Worm (Caenorhabditis elegans) whole organism, late embryonic: ENCODE results near the gene glb-5.

ENCODE experiments used
- C08G9.2 ChIP-seq: sonication (generic microtip); optimal IDR thresholded peaks from 2 replicates; lab custom pipeline; 2016; ENCODE audit warnings: mild to moderate bottlenecking, missing genetic modification characterization, moderate library complexity, missing compliant biosample characterization
- F13H6.1 ChIP-seq: sonication (generic microtip); optimal IDR thresholded peaks from 2 replicates; lab custom pipeline; 2016; ENCODE audit warnings: missing genetic modification characterization, missing compliant biosample characterization
- K02D7.2 ChIP-seq: sonication (generic microtip); optimal IDR thresholded peaks from 2 replicates; lab custom pipeline; 2017; ENCODE audit warnings: mild to moderate bottlenecking, missing genetic modification characterization, missing compliant biosample characterization
- K09A11.1 ChIP-seq: sonication (generic microtip); optimal IDR thresholded peaks from 2 replicates; lab custom pipeline; 2017; ENCODE audit warnings: antibody characterized with exemption, mild to moderate bottlenecking, missing genetic modification characterization, missing compliant biosample characterization; ENCODE audit not compliant: insufficient read depth
- T23F11.4 ChIP-seq: fragments of 200-800 bp; sonication (Bioruptor generic); optimal IDR thresholded peaks from 2 replicates; lab custom pipeline; 2018; ENCODE audit warnings: mild to moderate bottlenecking, missing genetic modification characterization, missing compliant biosample characterization
- Y22D7AL.16 ChIP-seq: sonication (generic microtip); optimal IDR thresholded peaks from 2 replicates; lab custom pipeline; 2016; ENCODE audit warnings: missing genetic modification characterization, missing compliant biosample characterization
- ceh-14 ChIP-seq: sonication (generic microtip); optimal IDR thresholded peaks from 2 replicates; lab custom pipeline; 2016; ENCODE audit warnings: missing genotype, missing genetic modification characterization, missing compliant biosample characterization
- ceh-6 ChIP-seq: fragments of 200-800 bp; sonication (Bioruptor generic); optimal IDR thresholded peaks from 2 replicates; lab custom pipeline; 2018; ENCODE audit warnings: mild to moderate bottlenecking, missing genetic modification characterization, missing compliant biosample characterization
- ceh-9 ChIP-seq: sonication (generic microtip); optimal IDR thresholded peaks from 2 replicates; lab custom pipeline; 2016; ENCODE audit warnings: mild to moderate bottlenecking, missing genetic modification characterization, inconsistent platforms, missing compliant biosample characterization
- dmd-4 ChIP-seq: sonication (generic microtip); optimal IDR thresholded peaks from 2 replicates; lab custom pipeline; 2016; ENCODE audit warnings: borderline replicate concordance, missing genetic modification characterization, missing compliant biosample characterization
- dve-1 ChIP-seq: sonication (generic microtip); optimal IDR thresholded peaks from 2 replicates; lab custom pipeline; 2017; ENCODE audit warnings: antibody characterized with exemption, mild to moderate bottlenecking, missing genetic modification characterization, missing compliant biosample characterization
- hlh-15 ChIP-seq: sonication (generic microtip); optimal IDR thresholded peaks from 2 replicates; lab custom pipeline; 2016; ENCODE audit warnings: missing genetic modification characterization, missing compliant biosample characterization
- hlh-30 ChIP-seq: sonication (generic microtip); optimal IDR thresholded peaks from 2 replicates; lab custom pipeline; 2017; ENCODE audit warnings: antibody characterized with exemption, missing genetic modification characterization, missing compliant biosample characterization; ENCODE audit not compliant: insufficient read depth
- hlh-6 ChIP-seq: sonication (generic microtip); optimal IDR thresholded peaks from 2 replicates; lab custom pipeline; 2016; ENCODE audit warnings: missing genotype, missing genetic modification characterization, missing compliant biosample characterization
- lim-6 ChIP-seq: sonication (generic microtip); optimal IDR thresholded peaks from 2 replicates; lab custom pipeline; 2016; ENCODE audit warnings: missing genetic modification characterization, missing compliant biosample characterization
- lin-11 ChIP-seq: fragments of 200-800 bp; sonication (Bioruptor generic); optimal IDR thresholded peaks from 2 replicates; lab custom pipeline; 2018; ENCODE audit warnings: mild to moderate bottlenecking, missing genetic modification characterization, missing compliant biosample characterization
- madf-2 ChIP-seq: sonication (generic microtip); optimal IDR thresholded peaks from 2 replicates; lab custom pipeline; 2017; ENCODE audit warnings: missing genetic modification characterization, missing compliant biosample characterization
- nfya-1 ChIP-seq: sonication (generic microtip); optimal IDR thresholded peaks from 2 replicates; lab custom pipeline; 2017; ENCODE audit warnings: missing genetic modification characterization, mild to moderate bottlenecking, missing compliant biosample characterization, antibody characterized with exemption, moderate library complexity
- nhr-11 ChIP-seq: fragments of 150-350 bp; optimal IDR thresholded peaks from 2 replicates; lab custom pipeline; 2014; ENCODE audit warnings: missing biosample characterization, missing genetic modification characterization
- nhr-232 ChIP-seq: sonication (generic microtip); optimal IDR thresholded peaks from 2 replicates; lab custom pipeline; 2016; ENCODE audit warnings: missing genetic modification characterization, missing compliant biosample characterization
- odd-2 ChIP-seq: sonication (generic microtip); optimal IDR thresholded peaks from 2 replicates; lab custom pipeline; 2017; ENCODE audit warnings: antibody characterized with exemption, mild to moderate bottlenecking, missing genetic modification characterization, missing compliant biosample characterization
- pag-3 ChIP-seq: sonication (generic microtip); optimal IDR thresholded peaks from 2 replicates; lab custom pipeline; 2016; ENCODE audit warnings: missing compliant biosample characterization, missing genetic modification characterization, borderline replicate concordance
- pha-2 ChIP-seq: sonication (generic microtip); optimal IDR thresholded peaks from 2 replicates; lab custom pipeline; 2017; ENCODE audit warnings: mild to moderate bottlenecking, missing genetic modification characterization, missing compliant biosample characterization
- pqm-1 ChIP-seq: sonication (generic microtip); optimal IDR thresholded peaks from 2 replicates; lab custom pipeline; 2016; ENCODE audit warnings: missing genetic modification characterization, missing compliant biosample characterization
- pros-1 ChIP-seq: fragments of 150-350 bp; optimal IDR thresholded peaks from 2 replicates; lab custom pipeline; 2014; ENCODE audit warnings: missing biosample characterization, missing genetic modification reagents, missing genetic modification characterization
- sdc-2 ChIP-seq: sonication (generic microtip); optimal IDR thresholded peaks from 2 replicates; lab custom pipeline; 2016; ENCODE audit warnings: missing genotype, missing genetic modification characterization, missing compliant biosample characterization
- sox-2 ChIP-seq: fragments of 200-800 bp; sonication (Bioruptor generic); IDR thresholded peaks from 2 replicates; pipeline ENCODE4 v1.3.6; 2022; ENCODE audit warnings: missing genetic modification reagents, missing genetic modification characterization, missing compliant biosample characterization
- sox-4 ChIP-seq: sonication (generic microtip); optimal IDR thresholded peaks from 2 replicates; lab custom pipeline; 2017; ENCODE audit warnings: mild to moderate bottlenecking, missing genetic modification characterization, inconsistent platforms, missing compliant biosample characterization
- tbx-2 ChIP-seq: sonication (generic microtip); optimal IDR thresholded peaks from 2 replicates; lab custom pipeline; 2016; ENCODE audit warnings: missing genetic modification characterization, missing compliant biosample characterization
- unc-86 ChIP-seq: sonication (generic microtip); optimal IDR thresholded peaks from 2 replicates; lab custom pipeline; 2016; ENCODE audit warnings: missing genetic modification characterization, missing compliant biosample characterization

The glb-5 gene

DNA sequence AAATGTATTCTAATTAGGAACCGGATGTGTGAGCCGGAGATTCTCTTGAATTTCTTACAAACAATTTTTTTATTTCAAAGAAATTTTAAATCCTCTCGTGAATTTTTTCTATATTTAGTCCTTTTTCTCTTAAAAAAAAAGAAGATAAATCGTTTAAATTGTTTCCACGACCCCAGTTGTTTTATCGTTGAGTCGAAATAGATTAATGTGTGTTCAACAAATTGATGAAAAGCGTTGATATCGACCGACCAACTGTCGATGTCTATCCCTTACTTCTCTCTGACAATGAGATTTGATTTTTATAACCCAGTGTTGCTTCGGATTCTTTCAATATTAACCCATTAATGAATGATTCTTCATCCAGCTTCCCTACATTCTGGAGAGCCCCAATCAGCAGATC is 47.6 kb downstream of the glb-5 start, which contains the start of gene CD4.1:
TSS of gene CD4.1 (plus strand) at position 301 of the 400 bp plus-strand sequence.
- TF ChIP-seq hlh-30 (tag; lab: Kevin White, UChicago) (no peak), tbx-2 (no peak), lin-11 (tag; lab: Kevin White, UChicago) (no peak), pros-1 (tag; lab: Kevin White, UChicago) (no peak), K02D7.2 (tag; lab: Kevin White, UChicago) (no peak), C08G9.2 (tag; lab: Kevin White, UChicago) (no peak), Y22D7AL.16 (tag; lab: Kevin White, UChicago) (no peak), odd-2 (no peak), sdc-2 (tag; lab: Kevin White, UChicago) (no peak), K09A11.1 (tag; lab: Kevin White, UChicago) (no peak), hlh-6 (tag; lab: Kevin White, UChicago) (no peak), pqm-1 (tag; lab: Kevin White, UChicago) (no peak), nhr-232 (no peak), sox-4 (tag; lab: Kevin White, UChicago) (no peak), F13H6.1 (no peak)

DNA sequence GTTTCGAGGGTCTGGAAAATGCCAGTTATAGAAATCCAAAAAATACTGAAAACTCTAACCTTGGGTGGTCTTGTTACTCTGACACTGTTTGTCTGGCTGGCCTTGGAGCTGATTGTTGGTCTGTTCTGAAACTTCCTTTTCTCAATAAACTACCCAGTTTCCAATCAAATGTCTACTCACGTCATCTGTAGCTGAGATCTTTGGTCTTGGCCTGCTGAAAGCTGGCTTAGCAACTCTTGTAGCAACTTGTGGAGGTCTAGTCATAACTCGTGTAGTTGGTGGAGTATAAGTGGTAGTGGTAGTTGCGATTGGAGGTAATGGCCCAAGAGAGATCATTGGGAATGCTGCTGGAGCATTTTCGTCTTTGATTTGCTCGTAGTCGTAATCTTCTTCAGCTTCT is 51.5 kb downstream of the glb-5 start:
- no peak for TF ChIP-seq nfya-1 (tag; lab: Kevin White, UChicago)
- TF ChIP-seq pha-2 (tag; lab: Kevin White, UChicago) = no peak
- no peak for TF ChIP-seq lim-6 (tag; lab: Kevin White, UChicago)
- TF ChIP-seq dve-1 (tag; lab: Kevin White, UChicago) = no peak
- no peak for TF ChIP-seq sox-2 (GFP tag; lab: Robert Waterston, UW)

DNA sequence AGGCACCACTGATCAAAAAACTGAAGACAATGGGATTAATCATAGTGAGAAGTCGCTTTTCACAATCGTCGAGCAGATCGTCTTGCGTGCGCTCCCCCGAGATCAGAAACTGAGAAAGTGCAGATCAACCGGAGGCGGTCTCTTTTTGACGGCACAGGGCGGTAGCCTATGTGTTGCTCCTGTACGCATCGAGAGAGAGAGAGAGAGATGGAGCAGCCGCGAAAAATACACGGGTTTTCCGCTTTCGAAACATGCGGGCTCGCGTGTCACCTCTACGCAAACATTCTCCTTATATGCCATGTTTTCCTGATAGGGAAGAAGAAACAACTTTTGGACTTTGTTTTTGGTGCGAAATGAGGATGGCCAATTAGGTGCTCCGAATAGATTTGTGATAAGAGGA is 54.4 kb downstream of the glb-5 start, which contains the start of gene lrpc-1:
TSS of gene lrpc-1 (minus strand) at position 101 of the 400 bp plus-strand sequence.
- TF ChIP-seq sox-2 (GFP tag; lab: Robert Waterston, UW) = no peak
- no peak for TF ChIP-seq tbx-2
- no peak for TF ChIP-seq nhr-11 (tag; lab: Kevin White, UChicago)
- no peak for TF ChIP-seq ceh-9
- no peak for TF ChIP-seq pag-3
- TF ChIP-seq unc-86 (tag; lab: Kevin White, UChicago) = no peak
- TF ChIP-seq ceh-6 = no peak
- no peak for TF ChIP-seq ceh-14 (tag; lab: Kevin White, UChicago)
- no peak for TF ChIP-seq T23F11.4 (GFP tag; lab: Kevin White, UChicago)
- TF ChIP-seq madf-2 (tag; lab: Kevin White, UChicago) = no peak
- no peak for TF ChIP-seq lim-6 (tag; lab: Kevin White, UChicago)
- no peak for TF ChIP-seq hlh-15 (tag; lab: Kevin White, UChicago)
- no peak for TF ChIP-seq dve-1 (tag; lab: Kevin White, UChicago)
- TF ChIP-seq dmd-4 (tag; lab: Kevin White, UChicago) = no peak
- TF ChIP-seq, all 69 proteins: peak for 0
